Fruit fly (Drosophila melanogaster): Measurements from ENCODE around the gene CG3557.
A peak's percentile ranks its signal among the peaks of the same experiment; 100 is the strongest.

Gene CG3557

DNA sequence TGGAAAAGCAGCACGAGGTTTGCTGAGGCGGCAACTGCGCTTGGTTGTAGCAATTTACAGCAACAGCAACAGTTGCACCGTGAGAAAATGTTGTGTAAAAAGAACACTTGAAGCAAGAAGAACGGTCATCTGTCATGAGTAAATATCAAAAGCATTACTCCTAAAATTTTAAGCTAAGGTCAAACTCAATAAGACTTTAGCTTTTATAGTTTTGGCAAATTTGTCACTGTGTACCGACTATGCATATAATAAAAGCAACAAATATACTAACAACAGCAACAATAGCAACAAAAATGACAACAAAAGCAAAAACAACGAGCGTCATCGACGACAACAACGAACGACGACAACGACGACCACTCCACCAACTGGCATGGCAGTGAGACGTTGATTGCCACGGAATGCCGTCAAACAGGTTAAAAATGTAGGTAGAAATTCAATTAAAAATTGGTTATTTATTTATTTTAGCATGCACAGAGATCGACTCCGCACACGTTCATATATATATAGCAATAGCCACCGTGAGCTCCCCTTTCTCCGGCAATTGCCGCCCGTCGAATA is 48.0 kb upstream of the CG3557 start (continued):
- TF ChIP-seq row (GFP tag; IDR thresholded peaks at IDR 0.05) (peak; percentile 83), Ptx1 (GFP tag; IDR thresholded peaks at IDR 0.05) (peak; percentile 92), CG15073 (GFP tag; optimal IDR thresholded peaks at IDR 0.05) (no peak), Jarid2 (GFP tag; optimal IDR thresholded peaks at IDR 0.05) (peak; percentile 41), CG13624 (GFP tag; optimal IDR thresholded peaks at IDR 0.05) (peak; percentile 80), Dfd (GFP tag; optimal IDR thresholded peaks at IDR 0.05) (no peak), zfh2 (GFP tag; optimal IDR thresholded peaks at IDR 0.05) (peak; percentile 15), CG18619 (GFP tag; optimal IDR thresholded peaks at IDR 0.05) (peak; percentile 62), Trl (optimal IDR thresholded peaks at IDR 0.05) (no peak), Trl (GFP tag; optimal IDR thresholded peaks at IDR 0.05) (peak; percentile 87), salm (tag; optimal IDR thresholded peaks at IDR 0.05) (peak; percentile 82), CG10147 (GFP tag; optimal IDR thresholded peaks at IDR 0.05) (peak; percentile 60), bsh (GFP tag; optimal IDR thresholded peaks at IDR 0.05) (peak; percentile 91 to 93), Dll (GFP tag; IDR thresholded peaks at IDR 0.05; ENCODE audit: partially characterized antibody) (no peak), psq (GFP tag; optimal IDR thresholded peaks at IDR 0.05) (peak; percentile 21), CG11398 (GFP tag; optimal IDR thresholded peaks at IDR 0.05) (peak; percentile 73), kni (GFP tag; optimal IDR thresholded peaks at IDR 0.05) (peak; percentile 31), tin (GFP tag; optimal IDR thresholded peaks at IDR 0.05) (peak; percentile 87), CG8359 (GFP tag; optimal IDR thresholded peaks at IDR 0.05; ENCODE audit: borderline replicate concordance) (peak; percentile 34), mam (GFP tag; optimal IDR thresholded peaks at IDR 0.05) (peak; percentile 74), CG8924 (tag; optimal IDR thresholded peaks at IDR 0.05) (peak; percentile 83), MESR4 (GFP tag; optimal IDR thresholded peaks at IDR 0.05) (no peak), pum (GFP tag; optimal IDR thresholded peaks at IDR 0.05) (peak; percentile 88), sd (tag; optimal IDR thresholded peaks at IDR 0.05) (peak; percentile 99), CG10654 (GFP tag; optimal IDR thresholded peaks at IDR 0.05) (peak; percentile 77), CG4360 (GFP tag; IDR thresholded peaks at IDR 0.05) (peak; percentile 47; the same call in 1 of the 2 replicates), Nf-YC (tag; optimal IDR thresholded peaks at IDR 0.05) (peak; percentile 29), CG10267 (tag; optimal IDR thresholded peaks at IDR 0.05) (peak; percentile 62), ems (GFP tag; optimal IDR thresholded peaks at IDR 0.05) (peak; percentile 74), Atf3 (GFP tag; optimal IDR thresholded peaks at IDR 0.05) (peak; percentile 78), Ets97D (GFP tag; optimal IDR thresholded peaks at IDR 0.05) (peak; percentile 48), CG12942 (GFP tag; optimal IDR thresholded peaks at IDR 0.05) (peak; percentile 80), CG14441 (GFP tag; IDR thresholded peaks at IDR 0.05) (peak; percentile 87), gt (GFP tag; IDR thresholded peaks at IDR 0.05) (peak; percentile 60), CG18764 (GFP tag; optimal IDR thresholded peaks at IDR 0.05) (peak; percentile 58), Hr39 (optimal IDR thresholded peaks at IDR 0.05) (no peak), onecut (GFP tag; IDR thresholded peaks at IDR 0.05) (peak; percentile 82), CG2712 (tag; optimal IDR thresholded peaks at IDR 0.05) (peak; percentile 79), BtbVII (GFP tag; optimal IDR thresholded peaks at IDR 0.05) (no peak), caup (GFP tag; optimal IDR thresholded peaks at IDR 0.05; ENCODE audit: severe bottlenecking) (peak; percentile 64), tio (GFP tag; optimal IDR thresholded peaks at IDR 0.05) (peak; percentile 67), GATAe (GFP tag; conservative IDR thresholded peaks at IDR 0.05) (no peak), Mad (GFP tag; optimal IDR thresholded peaks at IDR 0.05) (peak; percentile 71), CG2116 (GFP tag; optimal IDR thresholded peaks at IDR 0.05) (peak; percentile 20), Kr (GFP tag; optimal IDR thresholded peaks at IDR 0.05) (no peak), CG3281 (GFP tag; optimal IDR thresholded peaks at IDR 0.05) (peak; percentile 30), gem (tag; optimal IDR thresholded peaks at IDR 0.05) (peak; percentile 91), odd (GFP tag; optimal IDR thresholded peaks at IDR 0.05) (peak; percentile 73), CG4617 (GFP tag; optimal IDR thresholded peaks at IDR 0.05; ENCODE audit: borderline replicate concordance) (peak; percentile 60), pb (GFP tag; optimal IDR thresholded peaks at IDR 0.05) (peak; percentile 85), CG12236 (GFP tag; optimal IDR thresholded peaks at IDR 0.05) (peak; percentile 72)

All from whole organism, embryonic.